Worm (Caenorhabditis elegans): ENCODE data around the gene chup-1.

The chup-1 gene

DNA sequence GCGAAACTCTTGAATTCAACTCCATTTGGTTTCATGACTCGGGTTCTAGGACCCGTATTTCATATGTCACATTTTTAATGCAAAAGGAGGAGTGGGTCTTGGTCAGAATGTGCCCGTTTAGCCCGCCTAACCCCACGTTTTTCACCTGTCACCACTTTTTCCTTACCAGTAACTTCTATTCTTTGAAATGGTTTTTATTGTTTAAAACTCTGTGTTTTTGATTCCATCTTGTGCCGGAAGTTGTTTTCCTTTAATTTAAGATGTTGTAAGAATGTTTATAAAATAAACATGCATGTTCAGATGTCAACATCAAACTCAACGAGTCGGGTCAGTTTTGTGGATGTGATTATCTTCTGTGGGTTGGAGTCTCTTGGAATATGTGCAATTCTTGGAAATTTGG, 13.4 kb upstream of the chup-1 start, which contains the start of gene ZK721.4:
ZK721.4 (plus strand) TSS at position 301 of the 400 bp plus-strand sequence.
- TF ChIP-seq W03F9.2 (tag; optimal IDR thresholded peaks at IDR 0.05) = no peak

DNA sequence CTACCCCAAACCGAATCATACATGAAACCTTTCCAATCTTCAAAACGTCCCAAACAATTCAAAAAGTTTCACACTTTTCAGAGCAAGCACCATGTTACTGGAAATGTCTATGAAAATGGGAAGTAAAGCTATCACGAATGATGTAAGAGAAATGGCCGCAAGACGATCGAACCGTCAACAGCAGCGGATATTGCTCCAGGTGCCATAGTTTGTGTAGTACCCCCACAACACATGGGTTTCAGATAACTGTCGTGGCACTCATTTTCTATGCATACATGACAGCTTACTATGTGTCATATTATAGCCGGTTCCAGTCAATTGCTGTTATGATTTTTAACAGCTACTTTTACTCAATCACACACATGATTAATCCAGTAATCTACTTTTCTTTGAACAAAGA, 7.7 kb upstream of the chup-1 start, which contains the start of gene ZK721.3:
ZK721.3 (plus strand) TSS at position 301 of the 400 bp plus-strand sequence.
- TF ChIP-seq dao-5 (tag; optimal IDR thresholded peaks at IDR 0.05) = no peak
- TF ChIP-seq W03F9.2 (tag; optimal IDR thresholded peaks at IDR 0.05) = no peak
- no peak for TF ChIP-seq him-1 (tag; optimal IDR thresholded peaks at IDR 0.05)

- TF ChIP-seq W03F9.2 (tag; optimal IDR thresholded peaks at IDR 0.05) (no peak), dao-5 (tag; optimal IDR thresholded peaks at IDR 0.05) (no peak), him-1 (tag; optimal IDR thresholded peaks at IDR 0.05) (no peak)
Measured at ce11 chrX:8786687-8787086, 5.3 kb upstream of the chup-1 start.

ce11 chrX:8787689-8788222, 4.2 kb upstream of the chup-1 start:
- TF ChIP-seq dao-5 (tag; optimal IDR thresholded peaks at IDR 0.05) (no peak), him-1 (tag; optimal IDR thresholded peaks at IDR 0.05) (no peak), W03F9.2 (tag; optimal IDR thresholded peaks at IDR 0.05) (no peak)

DNA sequence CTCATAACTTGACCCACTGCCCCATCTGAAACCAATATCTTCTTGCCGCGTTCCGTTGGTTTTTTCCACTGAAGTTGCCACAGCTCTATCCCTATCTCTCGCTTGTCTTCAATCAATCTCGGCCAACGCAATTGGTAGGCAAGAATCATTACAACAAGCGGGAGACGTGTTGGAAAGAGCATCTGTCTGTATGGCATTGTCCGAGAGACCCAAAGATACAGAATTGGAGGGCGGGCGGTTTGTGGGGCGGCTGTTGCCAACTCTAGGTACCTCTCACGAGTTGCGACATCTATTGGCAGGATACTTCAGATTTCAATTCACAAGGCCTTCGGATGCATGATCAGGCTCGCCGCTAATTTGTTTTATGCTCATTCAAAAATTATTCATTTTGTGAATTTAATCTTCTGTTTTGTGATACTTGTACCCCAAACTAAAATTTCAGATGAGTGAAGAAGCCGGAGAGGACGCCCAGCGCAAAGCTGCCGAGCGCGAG, 2.9 kb upstream of the chup-1 start, which contains the start of gene unc-27:
unc-27 (plus strand) TSS at position 443 of the 493 bp plus-strand sequence.
- TF ChIP-seq W03F9.2 (tag; optimal IDR thresholded peaks at IDR 0.05) (no peak), dao-5 (tag; optimal IDR thresholded peaks at IDR 0.05) (no peak), him-1 (tag; optimal IDR thresholded peaks at IDR 0.05) (no peak)

DNA sequence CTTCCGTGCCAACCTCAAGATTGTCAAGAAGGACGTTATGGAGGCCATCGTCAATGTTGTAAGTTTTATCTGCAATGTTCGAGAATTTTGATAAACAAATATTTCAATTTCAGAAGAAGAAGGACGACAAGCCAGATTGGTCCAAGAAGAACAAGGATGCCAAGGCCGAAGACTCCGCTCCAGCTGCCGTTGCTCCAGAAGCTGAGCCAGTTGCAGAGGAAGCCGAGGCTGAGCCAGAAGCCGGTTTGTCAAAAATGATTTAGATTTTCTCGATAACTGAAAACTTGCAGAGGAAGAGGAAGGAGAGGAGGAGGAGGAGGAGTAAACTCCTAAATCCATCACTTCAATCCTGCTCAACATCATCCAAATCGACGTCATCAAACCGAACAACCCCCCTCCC, 1.9 kb upstream of the chup-1 start:
- TF ChIP-seq W03F9.2 (tag; optimal IDR thresholded peaks at IDR 0.05) (no peak), him-1 (tag; optimal IDR thresholded peaks at IDR 0.05) (no peak), dao-5 (tag; optimal IDR thresholded peaks at IDR 0.05) (no peak)

ce11 chrX:8796699-8797282, 4.8 kb downstream of the chup-1 start, which contains the start of gene R04E5.7:
Gene R04E5.7, minus strand, starts transcription at chrX:8797262.
- TF ChIP-seq W03F9.2 (tag; optimal IDR thresholded peaks at IDR 0.05) (no peak), dao-5 (tag; optimal IDR thresholded peaks at IDR 0.05) (no peak), him-1 (tag; optimal IDR thresholded peaks at IDR 0.05) (no peak)

- TF ChIP-seq him-1 (tag; optimal IDR thresholded peaks at IDR 0.05) = no peak
- no peak for TF ChIP-seq dao-5 (tag; optimal IDR thresholded peaks at IDR 0.05)
- no peak for TF ChIP-seq W03F9.2 (tag; optimal IDR thresholded peaks at IDR 0.05)
Measured at ce11 chrX:8797653-8798052, 5.7 kb downstream of the chup-1 start.

DNA sequence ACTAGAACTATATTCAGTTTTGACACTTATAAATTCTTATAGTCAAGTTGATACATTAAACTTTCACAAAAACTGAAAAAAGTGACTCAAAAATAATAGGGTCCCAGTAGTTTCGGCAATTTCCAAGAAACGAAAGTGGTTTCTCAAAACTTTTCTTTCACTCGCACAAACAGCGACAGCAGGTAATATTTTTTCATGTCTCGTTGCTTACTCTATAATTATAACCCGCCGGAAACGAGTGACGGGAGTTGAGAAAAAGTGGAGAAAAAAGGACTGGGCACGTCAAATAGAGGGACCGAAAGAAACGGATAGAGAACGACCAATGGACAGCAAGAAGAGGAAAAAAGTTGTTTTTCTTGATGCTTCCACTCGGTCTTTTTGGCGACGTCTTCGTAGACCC, 8.0 kb downstream of the chup-1 start:
- TF ChIP-seq him-1 (tag; optimal IDR thresholded peaks at IDR 0.05) (no peak), dao-5 (tag; optimal IDR thresholded peaks at IDR 0.05) (no peak), W03F9.2 (tag; optimal IDR thresholded peaks at IDR 0.05) (no peak)

ce11 chrX:8800355-8800754, 8.4 kb downstream of the chup-1 start:
- TF ChIP-seq W03F9.2 (tag; optimal IDR thresholded peaks at IDR 0.05) (no peak), him-1 (tag; optimal IDR thresholded peaks at IDR 0.05) (no peak), dao-5 (tag; optimal IDR thresholded peaks at IDR 0.05) (no peak)

ce11 chrX:8800983-8801382, 9.0 kb downstream of the chup-1 start:
- TF ChIP-seq him-1 (tag; optimal IDR thresholded peaks at IDR 0.05) (peak; percentile 42), dao-5 (tag; optimal IDR thresholded peaks at IDR 0.05) (no peak)

ce11 chrX:8805475-8805874, 13.5 kb downstream of the chup-1 start:
- TF ChIP-seq W03F9.2 (tag; optimal IDR thresholded peaks at IDR 0.05) = no peak
- no peak for TF ChIP-seq him-1 (tag; optimal IDR thresholded peaks at IDR 0.05)
- TF ChIP-seq dao-5 (tag; optimal IDR thresholded peaks at IDR 0.05) = no peak

DNA sequence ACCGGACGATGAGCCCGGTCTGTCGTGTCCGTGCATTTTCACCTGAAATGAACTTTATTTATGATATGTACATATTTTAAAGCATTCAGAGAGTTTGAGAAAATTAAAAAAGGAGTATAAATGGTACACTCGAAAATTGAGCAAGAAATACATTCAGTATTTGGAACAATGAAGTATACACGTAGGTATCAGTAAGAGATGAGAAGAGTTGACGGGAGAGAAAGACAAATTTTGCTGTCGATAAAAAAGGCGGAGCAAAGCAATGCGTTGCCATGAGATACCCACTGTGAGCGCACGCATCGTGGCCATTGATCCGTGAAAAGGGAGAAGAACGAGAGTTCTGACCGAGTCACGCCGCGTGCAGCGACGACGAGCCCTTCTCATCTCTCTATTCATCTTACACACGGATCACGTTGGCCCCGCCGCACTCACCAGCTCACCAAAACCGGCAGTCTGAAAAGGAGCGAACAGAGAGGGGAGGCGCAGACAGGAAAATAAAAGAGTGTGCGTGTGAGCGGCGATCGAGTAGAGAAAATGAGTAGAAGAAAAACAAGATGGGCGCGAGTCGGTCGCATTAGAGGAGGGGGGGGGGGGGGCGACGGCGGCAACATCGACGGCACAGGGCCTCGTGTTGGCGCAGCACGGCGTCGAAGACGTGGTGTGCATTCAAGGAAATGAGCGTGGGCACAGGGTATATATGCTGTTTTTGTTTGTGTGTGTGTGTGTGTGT, 14.3 kb downstream of the chup-1 start, which contains the start of gene R04E5.8:
R04E5.8 (minus strand) TSS at position 51 of the 730 bp plus-strand sequence.
- TF ChIP-seq dao-5 (tag; optimal IDR thresholded peaks at IDR 0.05) (no peak), W03F9.2 (tag; optimal IDR thresholded peaks at IDR 0.05) (no peak), him-1 (tag; optimal IDR thresholded peaks at IDR 0.05) (peak; percentile 90)

ce11 chrX:8808740-8809139, 16.8 kb downstream of the chup-1 start:
- TF ChIP-seq W03F9.2 (tag; optimal IDR thresholded peaks at IDR 0.05) (no peak), dao-5 (tag; optimal IDR thresholded peaks at IDR 0.05) (no peak), him-1 (tag; optimal IDR thresholded peaks at IDR 0.05) (no peak)

All from whole organism, L4/young adult.